Fruit fly (Drosophila melanogaster) whole organism, prepupa: ENCODE measurements around the gene CG18788.

Source experiments
- Blimp-1 ChIP-seq: fragments of 200-800 bp; sonication (Bioruptor generic); optimal IDR thresholded peaks from 3 replicates; lab custom pipeline; 2017; ENCODE audit warnings: missing biosample characterization, missing genetic modification characterization, mild to moderate bottlenecking, moderate library complexity, missing genetic modification reagents
- CG10669 ChIP-seq: fragments of 200-800 bp; sonication (Bioruptor generic); optimal IDR thresholded peaks from 3 replicates; lab custom pipeline; 2018; ENCODE audit warnings: missing biosample characterization, mild to moderate bottlenecking, missing genetic modification characterization, moderate library complexity
- CG11762 ChIP-seq: fragments of 200-800 bp; sonication (Bioruptor generic); optimal IDR thresholded peaks from 3 replicates; lab custom pipeline; 2016; ENCODE audit warnings: missing biosample characterization, missing genetic modification characterization; ENCODE audit not compliant: insufficient read depth
- CG11902 ChIP-seq: fragments of 200-800 bp; sonication (Bioruptor generic); optimal IDR thresholded peaks from 3 replicates; lab custom pipeline; 2016; ENCODE audit warnings: missing biosample characterization, missing genetic modification characterization
- CG15336 ChIP-seq: fragments of 200-800 bp; sonication (Bioruptor generic); IDR thresholded peaks from 2 replicates; pipeline ENCODE4 v1.3.6; 2022; ENCODE audit warnings: missing biosample characterization, missing genetic modification characterization
- CG1621 ChIP-seq: fragments of 200-800 bp; sonication (Bioruptor generic); optimal IDR thresholded peaks from 3 replicates; lab custom pipeline; 2018; ENCODE audit warnings: missing biosample characterization, mild to moderate bottlenecking, missing genetic modification characterization
- CG16779 ChIP-seq: fragments of 200-800 bp; sonication (Bioruptor generic); optimal IDR thresholded peaks from 3 replicates; lab custom pipeline; 2017; ENCODE audit warnings: missing biosample characterization, mild to moderate bottlenecking, missing genetic modification characterization
- CG3032 ChIP-seq: fragments of 200-800 bp; optimal IDR thresholded peaks from 2 replicates; lab custom pipeline; 2019; ENCODE audit warnings: missing biosample characterization, mild to moderate bottlenecking, missing genetic modification characterization, moderate library complexity
- CG31627 ChIP-seq: fragments of 200-800 bp; sonication (Bioruptor generic); optimal IDR thresholded peaks from 3 replicates; lab custom pipeline; 2016; ENCODE audit warnings: missing biosample characterization, missing genetic modification characterization
- CG32006 ChIP-seq: fragments of 200-800 bp; sonication (Bioruptor generic); optimal IDR thresholded peaks from 3 replicates; lab custom pipeline; 2017; ENCODE audit warnings: missing biosample characterization, mild to moderate bottlenecking, missing genetic modification characterization
- CG4318 ChIP-seq: fragments of 200-800 bp; sonication (Bioruptor generic); optimal IDR thresholded peaks from 3 replicates; lab custom pipeline; 2017; ENCODE audit warnings: missing biosample characterization, mild to moderate bottlenecking, missing genetic modification characterization
- CG6163 ChIP-seq: fragments of 200-800 bp; sonication (Bioruptor generic); IDR thresholded peaks from 3 replicates; pipeline ENCODE4 v1.3.6; 2022; ENCODE audit warnings: missing biosample characterization, missing genetic modification characterization
- CG6792 ChIP-seq: fragments of 200-800 bp; sonication (Bioruptor generic); optimal IDR thresholded peaks from 3 replicates; lab custom pipeline; 2016; ENCODE audit warnings: missing biosample characterization, missing genetic modification characterization
- CG6808 ChIP-seq: fragments of 200-800 bp; sonication (Bioruptor generic); optimal IDR thresholded peaks from 3 replicates; lab custom pipeline; 2017; ENCODE audit warnings: missing biosample characterization, missing genetic modification characterization, mild to moderate bottlenecking, moderate library complexity, missing genetic modification reagents
- CG6854 ChIP-seq: fragments of 200-800 bp; sonication (Bioruptor generic); optimal IDR thresholded peaks from 2 replicates; lab custom pipeline; 2017; ENCODE audit warnings: missing biosample characterization, mild to moderate bottlenecking, missing genetic modification characterization
- CG8119 ChIP-seq: fragments of 200-800 bp; sonication (Bioruptor generic); IDR thresholded peaks from 3 replicates; pipeline ENCODE4 v1.3.6; 2022; ENCODE audit warnings: missing biosample characterization, missing genetic modification characterization
- CG8319 ChIP-seq: fragments of 200-800 bp; sonication (Bioruptor generic); optimal IDR thresholded peaks from 3 replicates; lab custom pipeline; 2016; ENCODE audit warnings: missing biosample characterization, missing genetic modification characterization
- CG8632 ChIP-seq: fragments of 200-800 bp; sonication (Bioruptor generic); optimal IDR thresholded peaks from 3 replicates; lab custom pipeline; 2016; ENCODE audit warnings: missing biosample characterization, missing genetic modification characterization
- CG9139 ChIP-seq: fragments of 200-800 bp; sonication (Bioruptor generic); optimal IDR thresholded peaks from 3 replicates; lab custom pipeline; 2017; ENCODE audit warnings: missing biosample characterization, mild to moderate bottlenecking, missing genetic modification characterization
- Eip78C ChIP-seq: fragments of 200-800 bp; sonication (Bioruptor generic); peaks from one replicate; lab custom pipeline; 2016; ENCODE audit warnings: missing biosample characterization, missing genetic modification characterization
- Ets21C ChIP-seq: fragments of 200-800 bp; sonication (Bioruptor generic); optimal IDR thresholded peaks from 3 replicates; lab custom pipeline; 2016; ENCODE audit warnings: missing biosample characterization, missing genetic modification characterization
- Ets96B ChIP-seq: fragments of 200-800 bp; optimal IDR thresholded peaks from 2 replicates; lab custom pipeline; 2019; ENCODE audit warnings: missing biosample characterization, mild to moderate bottlenecking, missing genetic modification characterization, moderate library complexity
- Hr38 ChIP-seq: sonication (Bioruptor generic); optimal IDR thresholded peaks from 2 replicates; lab custom pipeline; 2016; ENCODE audit warnings: missing biosample characterization, missing genetic modification characterization
- Hr4 ChIP-seq: fragments of 200-800 bp; sonication (Bioruptor generic); optimal IDR thresholded peaks from 3 replicates; lab custom pipeline; 2016; ENCODE audit warnings: missing biosample characterization, missing genetic modification characterization
- Met ChIP-seq: fragments of 200-800 bp; sonication (Bioruptor generic); optimal IDR thresholded peaks from 3 replicates; lab custom pipeline; 2016; ENCODE audit warnings: missing biosample characterization, missing genetic modification characterization
- OdsH ChIP-seq: fragments of 200-800 bp; sonication (Bioruptor generic); optimal IDR thresholded peaks from 3 replicates; lab custom pipeline; 2016; ENCODE audit warnings: missing biosample characterization, missing genetic modification characterization
- Smox ChIP-seq: fragments of 200-800 bp; sonication (Bioruptor generic); optimal IDR thresholded peaks from 3 replicates; lab custom pipeline; 2016; ENCODE audit warnings: missing biosample characterization, missing genetic modification characterization
- Sox14 ChIP-seq: fragments of 200-800 bp; sonication (Bioruptor generic); optimal IDR thresholded peaks from 3 replicates; lab custom pipeline; 2016; ENCODE audit warnings: missing biosample characterization, missing genetic modification characterization
- Sox15 ChIP-seq: fragments of 200-800 bp; sonication (Bioruptor generic); optimal IDR thresholded peaks from 3 replicates; lab custom pipeline; 2016; ENCODE audit warnings: missing biosample characterization, missing genetic modification characterization
- achi ChIP-seq: fragments of 200-800 bp; sonication (Bioruptor generic); optimal IDR thresholded peaks from 3 replicates; lab custom pipeline; 2016; ENCODE audit warnings: missing biosample characterization, missing genetic modification characterization
- cyc ChIP-seq: fragments of 200-800 bp; sonication (Bioruptor generic); optimal IDR thresholded peaks from 3 replicates; lab custom pipeline; 2016; ENCODE audit warnings: missing biosample characterization, missing genetic modification characterization
- dac ChIP-seq: fragments of 200-800 bp; sonication (Bioruptor generic); optimal IDR thresholded peaks from 2 replicates; lab custom pipeline; 2017; ENCODE audit warnings: missing biosample characterization, mild to moderate bottlenecking, missing genetic modification characterization
- dsx ChIP-seq: fragments of 200-800 bp; optimal IDR thresholded peaks from 3 replicates; lab custom pipeline; 2019; ENCODE audit warnings: missing biosample characterization, mild to moderate bottlenecking, missing genetic modification characterization, moderate library complexity; ENCODE audit not compliant: poor library complexity, severe bottlenecking
- eg ChIP-seq: fragments of 200-800 bp; sonication (Bioruptor generic); IDR thresholded peaks from 3 replicates; pipeline ENCODE4 v1.3.6; 2022; ENCODE audit warnings: missing biosample characterization, missing genetic modification characterization
- esn ChIP-seq: fragments of 200-800 bp; sonication (Bioruptor generic); optimal IDR thresholded peaks from 2 replicates; lab custom pipeline; 2016; ENCODE audit warnings: missing biosample characterization, mild to moderate bottlenecking, missing genetic modification characterization, moderate library complexity
- fd59A ChIP-seq: fragments of 200-800 bp; sonication (Bioruptor generic); optimal IDR thresholded peaks from 2 replicates; lab custom pipeline; 2017; ENCODE audit warnings: missing biosample characterization, mild to moderate bottlenecking, missing genetic modification characterization, missing genetic modification reagents
- fd85E ChIP-seq: fragments of 200-800 bp; sonication (Bioruptor generic); optimal IDR thresholded peaks from 3 replicates; lab custom pipeline; 2016; ENCODE audit warnings: missing biosample characterization, missing genetic modification characterization
- fkh ChIP-seq: fragments of 200-800 bp; sonication (Bioruptor generic); optimal IDR thresholded peaks from 3 replicates; lab custom pipeline; 2017; ENCODE audit warnings: missing biosample characterization, mild to moderate bottlenecking, missing genetic modification characterization, moderate library complexity
- lz ChIP-seq: fragments of 200-800 bp; sonication (Bioruptor generic); optimal IDR thresholded peaks from 3 replicates; lab custom pipeline; 2016; ENCODE audit warnings: missing biosample characterization, missing genetic modification characterization
- net ChIP-seq: fragments of 200-800 bp; sonication (Bioruptor generic); optimal IDR thresholded peaks from 3 replicates; lab custom pipeline; 2016; ENCODE audit warnings: missing biosample characterization, missing genetic modification characterization
- pdm3 ChIP-seq: fragments of 200-800 bp; sonication (Bioruptor generic); optimal IDR thresholded peaks from 3 replicates; lab custom pipeline; 2016; ENCODE audit warnings: missing biosample characterization, missing genetic modification characterization
- salr ChIP-seq, 2 experiments: fragments of 200-800 bp; sonication (Bioruptor generic); optimal IDR thresholded peaks; 3 replicates each; lab custom pipeline; 2016 to 2018; ENCODE audit warnings: missing biosample characterization in 2 of 2, missing genetic modification characterization in 2 of 2, mild to moderate bottlenecking in 1 of 2
- spab ChIP-seq: fragments of 200-800 bp; sonication (Bioruptor generic); optimal IDR thresholded peaks from 2 replicates; lab custom pipeline; 2017; ENCODE audit warnings: missing biosample characterization, mild to moderate bottlenecking, missing genetic modification characterization, missing genetic modification reagents
- topi ChIP-seq: fragments of 200-800 bp; sonication (Bioruptor generic); optimal IDR thresholded peaks from 3 replicates; lab custom pipeline; 2016; ENCODE audit warnings: missing biosample characterization, missing genetic modification characterization

The CG18788 gene

dm6 chr2L:12055837-12056388, 21.9 kb downstream of the CG18788 start, which contains the start of the genes JhI-21, RpL7-like and CG34164 (continued):
- peak; percentile 61 for TF ChIP-seq CG6854 (GFP tag; lab: Kevin White, UChicago)
- no peak for TF ChIP-seq fkh
- TF ChIP-seq CG6808 = no peak
- no peak for TF ChIP-seq dac (GFP tag; lab: Kevin White, UChicago)
- no peak for TF ChIP-seq CG9139 (GFP tag; lab: Kevin White, UChicago)
- no peak for TF ChIP-seq salr (GFP tag; optimal IDR thresholded peaks at IDR 0.05; lab: Kevin White, UChicago)
- no peak for TF ChIP-seq CG31627 (GFP tag; lab: Kevin White, UChicago)
- no peak for TF ChIP-seq Hr4 (GFP tag; lab: Kevin White, UChicago)
- TF ChIP-seq pdm3 (GFP tag; lab: Kevin White, UChicago) = no peak

dm6 chr2L:12063035-12063434, 29.0 kb downstream of the CG18788 start, which contains the start of gene Rab3-GAP:
Gene Rab3-GAP (minus strand): TSS chr2L:12063184.
- TF ChIP-seq Met (GFP tag; lab: Kevin White, UChicago) = no peak
- TF ChIP-seq dac (GFP tag; lab: Kevin White, UChicago) = no peak
- peak; percentile 73 for TF ChIP-seq Eip78C (GFP tag; lab: Kevin White, UChicago)
- TF ChIP-seq lz (GFP tag; lab: Kevin White, UChicago) = peak; percentile 35
- no peak for TF ChIP-seq CG11902 (GFP tag; lab: Kevin White, UChicago)
- TF ChIP-seq Ets21C = peak; percentile 0
- TF ChIP-seq spab = no peak
- no peak for TF ChIP-seq CG16779
- TF ChIP-seq CG8632 = no peak
- peak; percentile 22; the same call in 1 of the 3 replicates for TF ChIP-seq CG8119 (GFP tag; lab: Robert Waterston, UW)
- no peak for TF ChIP-seq CG11762
- TF ChIP-seq fd85E (GFP tag; lab: Kevin White, UChicago) = no peak
- no peak for TF ChIP-seq fd59A (GFP tag; lab: Kevin White, UChicago)
- no peak for TF ChIP-seq topi
- TF ChIP-seq CG3032 (tag; lab: Kevin White, UChicago) = peak; percentile 15
- no peak for TF ChIP-seq CG4318
- peak; percentile 40 for TF ChIP-seq CG6854 (GFP tag; lab: Kevin White, UChicago)
- peak; percentile 50; the same call in 1 of the 3 replicates for TF ChIP-seq eg (GFP tag; lab: Robert Waterston, UW)
- no peak for TF ChIP-seq Sox15 (GFP tag; lab: Kevin White, UChicago)
- no peak for TF ChIP-seq CG10669 (GFP tag; lab: Kevin White, UChicago)
- no peak for TF ChIP-seq salr (GFP tag; optimal IDR thresholded peaks at IDR 0.05; lab: Kevin White, UChicago)
- peak; percentile 70 for TF ChIP-seq esn (GFP tag; lab: Kevin White, UChicago)
- no peak for TF ChIP-seq Smox (GFP tag; lab: Kevin White, UChicago)
- peak; percentile 30 for TF ChIP-seq CG31627 (GFP tag; lab: Kevin White, UChicago)
- no peak for TF ChIP-seq pdm3 (GFP tag; lab: Kevin White, UChicago)
- TF ChIP-seq cyc (GFP tag; lab: Kevin White, UChicago) = no peak
- peak; percentile 62 for TF ChIP-seq Sox14 (GFP tag; lab: Kevin White, UChicago)
- no peak for TF ChIP-seq achi (GFP tag; lab: Kevin White, UChicago)

- TF ChIP-seq Blimp-1 (GFP tag; lab: Kevin White, UChicago) (peak; percentile 97), CG8319 (GFP tag; lab: Kevin White, UChicago) (peak; percentile 64), Hr38 (GFP tag; lab: Kevin White, UChicago) (no peak), dac (GFP tag; lab: Kevin White, UChicago) (peak; percentile 98), CG16779 (peak; percentile 91), CG8119 (GFP tag; lab: Robert Waterston, UW) (peak; percentile 99), CG6792 (GFP tag; lab: Kevin White, UChicago) (peak; percentile 87), esn (GFP tag; lab: Kevin White, UChicago) (peak; percentile 87), CG6163 (GFP tag; lab: Robert Waterston, UW) (peak; percentile 91), net (GFP tag; lab: Kevin White, UChicago) (peak; percentile 93), Ets21C (peak; percentile 43), eg (GFP tag; lab: Robert Waterston, UW) (peak; percentile 96), dsx (GFP tag; lab: Kevin White, UChicago) (peak; percentile 91), lz (GFP tag; lab: Kevin White, UChicago) (peak; percentile 66), Smox (GFP tag; lab: Kevin White, UChicago) (peak; percentile 72), Ets96B (tag; lab: Kevin White, UChicago) (peak; percentile 91), topi (peak; percentile 71), CG32006 (GFP tag; lab: Kevin White, UChicago) (peak; percentile 100), cyc (GFP tag; lab: Kevin White, UChicago) (peak; percentile 64), CG1621 (tag; lab: Kevin White, UChicago) (peak; percentile 67), salr (GFP tag; optimal IDR thresholded peaks at IDR 0.05; lab: Kevin White, UChicago) (peak; percentile 55 to 98), OdsH (peak; percentile 95), CG15336 (GFP tag; lab: Robert Waterston, UW) (peak; percentile 98), Hr4 (GFP tag; lab: Kevin White, UChicago) (peak; percentile 94), fkh (no peak)
Observed at dm6 chr2L:12065683-12066386, 31.8 kb downstream of the CG18788 start.
